Fruit fly (Drosophila melanogaster) whole organism, embryonic: Measurements from ENCODE around the gene XRCC1.

Source experiments
- Ada2b ChIP-seq: fragments of 200-800 bp; sonication (Bioruptor generic); IDR thresholded peaks from 2 replicates; pipeline ENCODE4 v1.3.6; 2022; ENCODE audit warnings: missing biosample characterization, missing genetic modification characterization
- CG11247 ChIP-seq: fragments of 200-800 bp; sonication (Bioruptor generic); IDR thresholded peaks from 2 replicates; pipeline ENCODE4 v1.3.6; 2022; ENCODE audit warnings: missing biosample characterization, missing genetic modification characterization
- CG11456 ChIP-seq: fragments of 200-800 bp; sonication (Bioruptor generic); IDR thresholded peaks from 3 replicates; pipeline ENCODE4 v1.3.6; 2022; ENCODE audit warnings: missing biosample characterization, missing genetic modification characterization
- CG12104 ChIP-seq: fragments of 200-800 bp; sonication (Bioruptor generic); optimal IDR thresholded peaks from 3 replicates; lab custom pipeline; 2016; ENCODE audit warnings: missing biosample characterization, missing genetic modification characterization
- CG12391 ChIP-seq: fragments of 200-800 bp; sonication (Bioruptor generic); optimal IDR thresholded peaks from 3 replicates; lab custom pipeline; 2018; ENCODE audit warnings: missing biosample characterization, mild to moderate bottlenecking, missing genetic modification characterization, moderate library complexity
- CG12659 ChIP-seq: fragments of 200-800 bp; sonication (Bioruptor generic); optimal IDR thresholded peaks from 3 replicates; lab custom pipeline; 2017; ENCODE audit warnings: mild to moderate bottlenecking, missing biosample characterization, missing genetic modification reagents, missing genetic modification characterization
- CG12942 ChIP-seq: fragments of 200-800 bp; sonication (Bioruptor generic); optimal IDR thresholded peaks from 3 replicates; lab custom pipeline; 2016; ENCODE audit warnings: missing biosample characterization, missing genetic modification characterization
- CG13894 ChIP-seq: fragments of 200-800 bp; sonication (Bioruptor generic); optimal IDR thresholded peaks from 3 replicates; lab custom pipeline; 2018; ENCODE audit warnings: missing biosample characterization, mild to moderate bottlenecking, missing genetic modification characterization, moderate library complexity
- CG15514 ChIP-seq: fragments of 200-800 bp; sonication (Bioruptor generic); optimal IDR thresholded peaks from 3 replicates; lab custom pipeline; 2017; ENCODE audit warnings: missing biosample characterization, missing genetic modification characterization, mild to moderate bottlenecking, moderate library complexity, missing genetic modification reagents
- CG1602 ChIP-seq: fragments of 200-800 bp; sonication (Bioruptor generic); optimal IDR thresholded peaks from 3 replicates; lab custom pipeline; 2016; ENCODE audit warnings: missing biosample characterization, missing genetic modification characterization
- CG17829 ChIP-seq: fragments of 200-800 bp; optimal IDR thresholded peaks from 2 replicates; lab custom pipeline; 2019; ENCODE audit warnings: missing biosample characterization, mild to moderate bottlenecking, missing genetic modification characterization, moderate library complexity
- CG18619 ChIP-seq: fragments of 200-800 bp; sonication (Bioruptor generic); optimal IDR thresholded peaks from 3 replicates; lab custom pipeline; 2017; ENCODE audit warnings: missing biosample characterization, mild to moderate bottlenecking, missing genetic modification characterization
- CG33557 ChIP-seq: fragments of 200-800 bp; sonication (Bioruptor generic); optimal IDR thresholded peaks from 2 replicates; lab custom pipeline; 2019; ENCODE audit warnings: missing biosample characterization, mild to moderate bottlenecking, missing genetic modification characterization, moderate library complexity
- CG3847 ChIP-seq: fragments of 200-800 bp; sonication (Bioruptor generic); IDR thresholded peaks from 2 replicates; pipeline ENCODE4 v1.3.6; 2022; ENCODE audit warnings: missing biosample characterization, missing genetic modification characterization
- CG4360 ChIP-seq: fragments of 200-800 bp; sonication (Bioruptor generic); IDR thresholded peaks from 2 replicates; pipeline ENCODE4 v1.3.6; 2022; ENCODE audit warnings: missing biosample characterization, missing genetic modification characterization
- CG6765 ChIP-seq: fragments of 200-800 bp; sonication (Bioruptor generic); optimal IDR thresholded peaks from 3 replicates; lab custom pipeline; 2017; ENCODE audit warnings: missing biosample characterization, mild to moderate bottlenecking, missing genetic modification characterization
- CG9609 ChIP-seq: fragments of 200-800 bp; sonication (Bioruptor generic); optimal IDR thresholded peaks from 3 replicates; lab custom pipeline; 2016; ENCODE audit warnings: missing biosample characterization, missing genetic modification characterization
- D19B ChIP-seq: fragments of 200-800 bp; sonication (Bioruptor generic); optimal IDR thresholded peaks from 2 replicates; lab custom pipeline; 2017; ENCODE audit warnings: missing biosample characterization, mild to moderate bottlenecking, missing genetic modification characterization
- Dip2 ChIP-seq: fragments of 200-800 bp; sonication (Bioruptor generic); IDR thresholded peaks from 2 replicates; pipeline ENCODE4 v1.3.6; 2022; ENCODE audit warnings: missing biosample characterization, missing genetic modification characterization
- Dp ChIP-seq: fragments of 200-800 bp; sonication (Bioruptor generic); optimal IDR thresholded peaks from 2 replicates; lab custom pipeline; 2018; ENCODE audit warnings: missing biosample characterization, mild to moderate bottlenecking, missing genetic modification characterization, moderate library complexity
- E2f1 ChIP-seq: fragments of 200-800 bp; sonication (Bioruptor generic); IDR thresholded peaks from 2 replicates; pipeline ENCODE4 v1.3.6; 2022; ENCODE audit warnings: missing biosample characterization, missing genetic modification characterization
- E2f2 ChIP-seq: fragments of 200-800 bp; sonication (Bioruptor generic); IDR thresholded peaks from 2 replicates; pipeline ENCODE4 v1.3.6; 2022; ENCODE audit warnings: missing biosample characterization, missing genetic modification characterization
- Fer1 ChIP-seq: fragments of 200-800 bp; sonication (Bioruptor generic); optimal IDR thresholded peaks from 2 replicates; lab custom pipeline; 2017; ENCODE audit warnings: missing biosample characterization, mild to moderate bottlenecking, missing genetic modification characterization
- Fer3 ChIP-seq: fragments of 200-800 bp; sonication (Bioruptor generic); optimal IDR thresholded peaks from 2 replicates; lab custom pipeline; 2018; ENCODE audit warnings: missing biosample characterization, mild to moderate bottlenecking, missing genetic modification characterization, moderate library complexity
- Gsc ChIP-seq: fragments of 200-800 bp; sonication (Bioruptor generic); IDR thresholded peaks from 2 replicates; pipeline ENCODE4 v1.3.6; 2022; ENCODE audit warnings: missing biosample characterization, missing genetic modification characterization
- HHEX ChIP-seq: fragments of 200-800 bp; sonication (Bioruptor generic); optimal IDR thresholded peaks from 3 replicates; lab custom pipeline; 2017; ENCODE audit warnings: missing biosample characterization, mild to moderate bottlenecking, missing genetic modification characterization, missing genetic modification reagents
- HLH3B ChIP-seq: fragments of 200-800 bp; sonication (Bioruptor generic); IDR thresholded peaks from 2 replicates; pipeline ENCODE4 v1.3.6; 2022; ENCODE audit warnings: missing biosample characterization, missing genetic modification characterization
- Hey ChIP-seq: fragments of 200-800 bp; sonication (Bioruptor generic); optimal IDR thresholded peaks from 3 replicates; lab custom pipeline; 2018; ENCODE audit warnings: missing biosample characterization, mild to moderate bottlenecking, missing genetic modification characterization
- Hmr ChIP-seq: fragments of 200-800 bp; sonication (Bioruptor generic); optimal IDR thresholded peaks from 3 replicates; lab custom pipeline; 2017; ENCODE audit warnings: mild to moderate bottlenecking, missing biosample characterization, missing genetic modification reagents, missing genetic modification characterization
- Hr3 ChIP-seq: fragments of 200-800 bp; sonication (Bioruptor generic); optimal IDR thresholded peaks from 3 replicates; lab custom pipeline; 2016; ENCODE audit warnings: missing biosample characterization, missing genetic modification characterization
- Hr78 ChIP-seq, 2 experiments: fragments of 200-800 bp in 1 of 2; fragments of >200 bp in 1 of 2; sonication (Bioruptor generic) in 1 of 2; optimal IDR thresholded peaks; 2 replicates each; lab custom pipeline; 2017 to 2019; ENCODE audit warnings: missing biosample characterization in 2 of 2, missing genetic modification characterization in 2 of 2, mild to moderate bottlenecking in 1 of 2, moderate library complexity in 1 of 2
- Poxn ChIP-seq: fragments of 200-800 bp; sonication (Bioruptor generic); IDR thresholded peaks from 2 replicates; pipeline ENCODE4 v1.3.6; 2022; ENCODE audit warnings: missing biosample characterization, missing genetic modification characterization
- Ptx1 ChIP-seq: fragments of 200-800 bp; sonication (Bioruptor generic); IDR thresholded peaks from 2 replicates; pipeline ENCODE4 v1.3.6; 2022; ENCODE audit warnings: missing biosample characterization, missing genetic modification characterization
- Vsx1 ChIP-seq: fragments of 200-800 bp; sonication (Bioruptor generic); optimal IDR thresholded peaks from 2 replicates; lab custom pipeline; 2017; ENCODE audit warnings: missing biosample characterization, mild to moderate bottlenecking, missing genetic modification characterization, missing genetic modification reagents
- ab ChIP-seq: fragments of 200-800 bp; sonication (Bioruptor generic); optimal IDR thresholded peaks from 2 replicates; lab custom pipeline; 2016; ENCODE audit warnings: missing biosample characterization, missing genetic modification characterization
- bcd ChIP-seq: fragments of 200-800 bp; sonication (Bioruptor generic); optimal IDR thresholded peaks from 2 replicates; lab custom pipeline; 2017; ENCODE audit warnings: missing biosample characterization, mild to moderate bottlenecking, missing genetic modification characterization
- cato ChIP-seq: fragments of 200-800 bp; sonication (Bioruptor generic); optimal IDR thresholded peaks from 2 replicates; lab custom pipeline; 2016; ENCODE audit warnings: missing biosample characterization, missing genetic modification characterization, borderline replicate concordance
- croc ChIP-seq: fragments of 200-800 bp; sonication (Bioruptor generic); conservative IDR thresholded peaks from 3 replicates; pipeline ENCODE4 v1.3.6; 2022; ENCODE audit warnings: missing biosample characterization, missing genetic modification characterization
- crol ChIP-seq: fragments of 200-800 bp; sonication (Bioruptor generic); IDR thresholded peaks from 2 replicates; pipeline ENCODE4 v1.3.6; 2022; ENCODE audit warnings: missing biosample characterization, missing genetic modification characterization
- dmrt99B ChIP-seq: fragments of 200-800 bp; sonication (Bioruptor generic); optimal IDR thresholded peaks from 2 replicates; lab custom pipeline; 2018; ENCODE audit warnings: missing biosample characterization, mild to moderate bottlenecking, missing genetic modification characterization, moderate library complexity
- ewg ChIP-seq: fragments of 200-800 bp; sonication (Bioruptor generic); optimal IDR thresholded peaks from 3 replicates; lab custom pipeline; 2017; ENCODE audit warnings: mild to moderate bottlenecking, missing biosample characterization, missing genetic modification reagents, missing genetic modification characterization
- gfzf ChIP-seq: fragments of 200-800 bp; sonication (Bioruptor generic); optimal IDR thresholded peaks from 2 replicates; lab custom pipeline; 2016; ENCODE audit warnings: missing biosample characterization, mild to moderate bottlenecking, missing genetic modification characterization, moderate library complexity
- kah ChIP-seq: fragments of 200-800 bp; sonication (Bioruptor generic); optimal IDR thresholded peaks from 2 replicates; lab custom pipeline; 2018; ENCODE audit warnings: missing biosample characterization, mild to moderate bottlenecking, missing genetic modification characterization
- klu ChIP-seq: fragments of 200-800 bp; sonication (Bioruptor generic); IDR thresholded peaks from 2 replicates; pipeline ENCODE4 v1.3.6; 2022; ENCODE audit warnings: missing biosample characterization, missing genetic modification characterization
- lab ChIP-seq: fragments of 200-800 bp; sonication (Bioruptor generic); optimal IDR thresholded peaks from 3 replicates; lab custom pipeline; 2017; ENCODE audit warnings: missing biosample characterization, missing genetic modification characterization, mild to moderate bottlenecking, moderate library complexity, missing genetic modification reagents
- oc ChIP-seq: fragments of 200-800 bp; sonication (Bioruptor generic); optimal IDR thresholded peaks from 2 replicates; lab custom pipeline; 2018; ENCODE audit warnings: missing biosample characterization, mild to moderate bottlenecking, missing genetic modification characterization, moderate library complexity
- row ChIP-seq: fragments of 200-800 bp; sonication (Bioruptor generic); IDR thresholded peaks from 3 replicates; pipeline ENCODE4 v1.3.6; 2022; ENCODE audit warnings: missing biosample characterization, missing genetic modification characterization
- scrt ChIP-seq: fragments of 200-800 bp; sonication (Bioruptor generic); optimal IDR thresholded peaks from 2 replicates; lab custom pipeline; 2018; ENCODE audit warnings: missing biosample characterization, mild to moderate bottlenecking, missing genetic modification characterization, moderate library complexity
- sisA ChIP-seq: fragments of 200-800 bp; sonication (Bioruptor generic); IDR thresholded peaks from 2 replicates; pipeline ENCODE4 v1.3.6; 2022; ENCODE audit warnings: missing biosample characterization, missing genetic modification characterization
- ttk ChIP-seq: fragments of 200-800 bp; sonication (Bioruptor generic); IDR thresholded peaks from 2 replicates; pipeline ENCODE4 v2.1.2; 2022; ENCODE audit warnings: missing biosample characterization, missing genetic modification characterization
- tx ChIP-seq: fragments of 200-800 bp; sonication (Bioruptor generic); optimal IDR thresholded peaks from 2 replicates; lab custom pipeline; 2016; ENCODE audit warnings: missing biosample characterization, missing genetic modification characterization

The XRCC1 gene

DNA sequence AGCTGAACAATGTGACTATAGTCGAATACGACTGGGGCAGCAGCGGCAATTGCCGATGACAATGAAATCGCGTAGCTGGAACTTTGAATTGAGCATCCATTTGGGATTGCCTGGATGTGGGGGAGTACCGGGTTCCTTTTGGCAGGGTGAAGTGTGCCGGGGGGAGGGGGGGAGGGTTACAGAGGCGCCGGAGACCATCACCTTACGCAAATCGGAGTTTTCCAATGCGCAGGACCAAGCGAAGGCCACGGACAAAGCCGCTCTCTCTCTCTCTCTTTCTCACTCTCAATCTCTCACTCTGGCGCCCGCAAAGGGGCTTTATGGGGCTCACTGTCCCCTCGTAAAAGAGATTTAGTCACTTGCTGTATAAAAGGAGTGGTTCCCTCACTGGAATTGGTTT, 33.4 kb downstream of the XRCC1 start:
- TF ChIP-seq CG3847, result no peak
- TF ChIP-seq Fer3 (tag; lab: Kevin White, UChicago), result no peak
- peak; percentile 57 for TF ChIP-seq Hmr (GFP tag; lab: Kevin White, UChicago)
- no peak for TF ChIP-seq Hr78 (GFP tag; optimal IDR thresholded peaks at IDR 0.05; lab: Kevin White, UChicago)
- TF ChIP-seq CG11456 (GFP tag; lab: Robert Waterston, UW), result no peak
- TF ChIP-seq cato (GFP tag; lab: Kevin White, UChicago), result no peak
- TF ChIP-seq CG11247 (GFP tag; lab: Robert Waterston, UW), result no peak
- no peak for TF ChIP-seq CG9609
- TF ChIP-seq dmrt99B (tag; lab: Kevin White, UChicago), result no peak
- TF ChIP-seq kah, result no peak
- TF ChIP-seq bcd, result no peak
- no peak for TF ChIP-seq Poxn (GFP tag; lab: Robert Waterston, UW)
- TF ChIP-seq Vsx1 (GFP tag; lab: Kevin White, UChicago), result no peak
- no peak for TF ChIP-seq croc (GFP tag; lab: Robert Waterston, UW)
- no peak for TF ChIP-seq Gsc (GFP tag; lab: Robert Waterston, UW)
- no peak for TF ChIP-seq scrt (GFP tag; lab: Kevin White, UChicago)
- no peak for TF ChIP-seq ab (GFP tag; lab: Kevin White, UChicago)
- TF ChIP-seq CG33557 (GFP tag; lab: Kevin White, UChicago), result no peak
- no peak for TF ChIP-seq HLH3B (GFP tag; lab: Robert Waterston, UW)
- TF ChIP-seq ttk (GFP tag; lab: Robert Waterston, UW), result no peak
- peak; percentile 4 for TF ChIP-seq CG18619 (GFP tag; lab: Kevin White, UChicago)
- TF ChIP-seq lab (GFP tag; lab: Kevin White, UChicago), result peak; percentile 9
- TF ChIP-seq klu (GFP tag; lab: Robert Waterston, UW), result no peak
- no peak for TF ChIP-seq CG6765 (GFP tag; lab: Kevin White, UChicago)
- no peak for TF ChIP-seq CG12659
- TF ChIP-seq gfzf (GFP tag; lab: Kevin White, UChicago), result no peak
- TF ChIP-seq sisA (GFP tag; lab: Robert Waterston, UW), result no peak
- no peak for TF ChIP-seq Hr3 (GFP tag; lab: Kevin White, UChicago)
- no peak for TF ChIP-seq oc (tag; lab: Kevin White, UChicago)
- TF ChIP-seq Fer1, result no peak
- no peak for TF ChIP-seq Dp
- TF ChIP-seq tx, result no peak
- TF ChIP-seq E2f1 (GFP tag; lab: Robert Waterston, UW), result no peak
- TF ChIP-seq CG12942, result no peak
- no peak for TF ChIP-seq CG12391
- TF ChIP-seq CG17829 (tag; lab: Kevin White, UChicago), result no peak
- peak; percentile 60 for TF ChIP-seq ewg
- TF ChIP-seq Dip2 (GFP tag; lab: Robert Waterston, UW), result no peak
- TF ChIP-seq Ada2b (GFP tag; lab: Robert Waterston, UW), result no peak
- no peak for TF ChIP-seq E2f2 (GFP tag; lab: Robert Waterston, UW)
- no peak for TF ChIP-seq Ptx1 (GFP tag; lab: Robert Waterston, UW)
- peak; percentile 32; the same call in 1 of the 3 replicates for TF ChIP-seq row (GFP tag; lab: Robert Waterston, UW)
- TF ChIP-seq CG12104 (GFP tag; lab: Kevin White, UChicago), result no peak
- peak; percentile 64 for TF ChIP-seq crol (GFP tag; lab: Robert Waterston, UW)
- TF ChIP-seq CG4360 (GFP tag; lab: Robert Waterston, UW), result no peak
- TF ChIP-seq CG13894, result peak; percentile 51
- TF ChIP-seq HHEX (GFP tag; lab: Kevin White, UChicago), result peak; percentile 2
- TF ChIP-seq D19B, result no peak
- TF ChIP-seq Hey, result no peak
- TF ChIP-seq CG15514 (GFP tag; lab: Kevin White, UChicago), result no peak
- TF ChIP-seq CG1602, result no peak
